Worm (Caenorhabditis elegans) whole organism, L3 larva: Measurements from ENCODE around the gene Y32F6B.1.

Source experiments
- R02D3.7 ChIP-seq: fragments of 150-350 bp; optimal IDR thresholded peaks from 2 replicates; lab custom pipeline; 2014; ENCODE audit warnings: missing biosample characterization, missing genetic modification characterization
- ceh-9 ChIP-seq: sonication (generic microtip); optimal IDR thresholded peaks from 2 replicates; lab custom pipeline; 2018; ENCODE audit warnings: missing biosample characterization, missing genetic modification characterization
- elt-2 ChIP-seq: sonication (generic microtip); optimal IDR thresholded peaks from 2 replicates; lab custom pipeline; 2016; ENCODE audit warnings: missing genetic modification reagents, mild to moderate bottlenecking, missing genetic modification characterization, missing compliant biosample characterization
- jun-1 ChIP-seq: fragments of 150-350 bp; optimal IDR thresholded peaks from 2 replicates; lab custom pipeline; 2014; ENCODE audit warnings: missing biosample characterization, missing genetic modification reagents, missing genetic modification characterization
- lin-15B ChIP-seq: fragments of 150-350 bp; optimal IDR thresholded peaks from 2 replicates; lab custom pipeline; 2014; ENCODE audit warnings: missing biosample characterization, missing genetic modification characterization
- lsy-12 ChIP-seq: sonication (generic microtip); optimal IDR thresholded peaks from 2 replicates; lab custom pipeline; 2016; ENCODE audit warnings: mild to moderate bottlenecking, missing genetic modification characterization, missing compliant biosample characterization
- mdl-1 ChIP-seq: fragments of 150-350 bp; optimal IDR thresholded peaks from 2 replicates; lab custom pipeline; 2014; ENCODE audit warnings: missing biosample characterization, missing genetic modification characterization
- nhr-11 ChIP-seq: fragments of 150-350 bp; optimal IDR thresholded peaks from 2 replicates; lab custom pipeline; 2014; ENCODE audit warnings: missing biosample characterization, missing genetic modification characterization
- nhr-12 ChIP-seq: fragments of 150-350 bp; optimal IDR thresholded peaks from 2 replicates; lab custom pipeline; 2014; ENCODE audit warnings: missing biosample characterization, missing genetic modification characterization
- nhr-76 ChIP-seq: fragments of 150-350 bp; sonication (generic microtip); optimal IDR thresholded peaks from 5 replicates; lab custom pipeline; 2014; ENCODE audit warnings: missing biosample characterization, missing genetic modification characterization
- pha-4 ChIP-seq: fragments of 150-350 bp; optimal IDR thresholded peaks from 2 replicates; lab custom pipeline; 2014; ENCODE audit warnings: missing biosample characterization, missing genetic modification reagents, missing genetic modification characterization
- pqm-1 ChIP-seq: fragments of 150-350 bp; optimal IDR thresholded peaks from 2 replicates; lab custom pipeline; 2017; ENCODE audit warnings: missing biosample characterization, missing genetic modification characterization, inconsistent platforms
- zag-1 ChIP-seq: fragments of 150-350 bp; optimal IDR thresholded peaks from 2 replicates; lab custom pipeline; 2014; ENCODE audit warnings: missing biosample characterization, missing genetic modification characterization

Y32F6B.1 gene

ce11 chrV:10432607-10433006, 51.9 kb downstream of the Y32F6B.1 start:
- no peak for TF ChIP-seq R02D3.7 (tag; lab: Kevin White, UChicago)
- no peak for TF ChIP-seq ceh-9 (tag; lab: Kevin White, UChicago)
- TF ChIP-seq pqm-1 (tag; lab: Kevin White, UChicago), result peak; percentile 79
- TF ChIP-seq lin-15B (tag; lab: Kevin White, UChicago), result no peak
- no peak for TF ChIP-seq nhr-12 (tag; lab: Kevin White, UChicago)
- no peak for TF ChIP-seq lsy-12
- TF ChIP-seq jun-1, result peak; percentile 54
- no peak for TF ChIP-seq nhr-76 (tag; lab: Kevin White, UChicago)
- TF ChIP-seq zag-1 (tag; lab: Kevin White, UChicago), result no peak
- peak; percentile 53 for TF ChIP-seq pha-4 (tag; lab: Kevin White, UChicago)
- TF ChIP-seq elt-2 (tag; lab: Kevin White, UChicago), result peak; percentile 96
- TF ChIP-seq mdl-1, result no peak
- no peak for TF ChIP-seq nhr-11 (tag; lab: Kevin White, UChicago)
- TF ChIP-seq, all 47 proteins: peak for 4
